Fruit fly (Drosophila melanogaster) whole organism, embryonic: ENCODE results near the gene Gr64d.

Source experiments
- Atf3 ChIP-seq: fragments of 200-800 bp; sonication (Bioruptor generic); optimal IDR thresholded peaks from 3 replicates; lab custom pipeline; 2016; ENCODE audit warnings: missing biosample characterization, missing genetic modification characterization
- Atf6 ChIP-seq: fragments of 200-800 bp; sonication (Bioruptor generic); IDR thresholded peaks from 2 replicates; pipeline ENCODE4 v1.3.6; 2022; ENCODE audit warnings: missing biosample characterization, missing genetic modification characterization
- CG10321 ChIP-seq: fragments of 200-800 bp; sonication (Bioruptor generic); IDR thresholded peaks from 2 replicates; pipeline ENCODE4 v1.3.6; 2022; ENCODE audit warnings: missing biosample characterization, missing genetic modification characterization
- CG11398 ChIP-seq: fragments of 200-800 bp; sonication (Bioruptor generic); optimal IDR thresholded peaks from 2 replicates; lab custom pipeline; 2016; ENCODE audit warnings: missing biosample characterization, missing genetic modification characterization
- CG12071 ChIP-seq: fragments of 200-800 bp; sonication (Bioruptor generic); optimal IDR thresholded peaks from 3 replicates; lab custom pipeline; 2018; ENCODE audit warnings: missing biosample characterization, mild to moderate bottlenecking, missing genetic modification characterization
- CG12236 ChIP-seq: fragments of 200-800 bp; sonication (Bioruptor generic); optimal IDR thresholded peaks from 2 replicates; lab custom pipeline; 2016; ENCODE audit warnings: missing biosample characterization, missing genetic modification characterization
- CG1233 ChIP-seq: fragments of 200-800 bp; sonication (Bioruptor generic); optimal IDR thresholded peaks from 4 replicates; lab custom pipeline; 2018; ENCODE audit warnings: missing biosample characterization, mild to moderate bottlenecking, missing genetic modification characterization
- CG14441 ChIP-seq: fragments of 200-800 bp; sonication (Bioruptor generic); IDR thresholded peaks from 2 replicates; pipeline ENCODE4 v1.3.6; 2022; ENCODE audit warnings: missing biosample characterization, missing genetic modification characterization
- CG16863 ChIP-seq: fragments of 200-800 bp; sonication (Bioruptor generic); optimal IDR thresholded peaks from 3 replicates; lab custom pipeline; 2016; ENCODE audit warnings: missing biosample characterization, missing genetic modification characterization
- CG17359 ChIP-seq: fragments of 200-800 bp; sonication (Bioruptor generic); optimal IDR thresholded peaks from 3 replicates; lab custom pipeline; 2018; ENCODE audit warnings: missing biosample characterization, mild to moderate bottlenecking, missing genetic modification characterization, moderate library complexity
- CG17912 ChIP-seq: fragments of 200-800 bp; sonication (Bioruptor generic); optimal IDR thresholded peaks from 2 replicates; lab custom pipeline; 2018; ENCODE audit warnings: missing biosample characterization, mild to moderate bottlenecking, missing genetic modification characterization
- CG18619 ChIP-seq: fragments of 200-800 bp; sonication (Bioruptor generic); optimal IDR thresholded peaks from 3 replicates; lab custom pipeline; 2017; ENCODE audit warnings: missing biosample characterization, mild to moderate bottlenecking, missing genetic modification characterization
- CG2120 ChIP-seq: fragments of 200-800 bp; sonication (Bioruptor generic); optimal IDR thresholded peaks from 3 replicates; lab custom pipeline; 2016; ENCODE audit warnings: missing biosample characterization, missing genetic modification characterization
- CG2202 ChIP-seq: fragments of 200-800 bp; sonication (Bioruptor generic); optimal IDR thresholded peaks from 2 replicates; lab custom pipeline; 2018; ENCODE audit warnings: missing biosample characterization, mild to moderate bottlenecking, missing genetic modification characterization
- CG32772 ChIP-seq: fragments of 200-800 bp; sonication (Bioruptor generic); IDR thresholded peaks from 2 replicates; pipeline ENCODE4 v1.3.6; 2022; ENCODE audit warnings: missing biosample characterization, missing genetic modification characterization
- CG43689 ChIP-seq: fragments of 200-800 bp; sonication (Bioruptor generic); IDR thresholded peaks from 2 replicates; pipeline ENCODE4 v1.3.6; 2022; ENCODE audit warnings: missing biosample characterization, missing genetic modification characterization
- CG4820 ChIP-seq: fragments of 200-800 bp; sonication (Bioruptor generic); optimal IDR thresholded peaks from 3 replicates; lab custom pipeline; 2016; ENCODE audit warnings: missing biosample characterization, missing genetic modification characterization
- CG6765 ChIP-seq: fragments of 200-800 bp; sonication (Bioruptor generic); optimal IDR thresholded peaks from 3 replicates; lab custom pipeline; 2017; ENCODE audit warnings: missing biosample characterization, mild to moderate bottlenecking, missing genetic modification characterization
- CG8281 ChIP-seq: fragments of 200-800 bp; sonication (Bioruptor generic); optimal IDR thresholded peaks from 2 replicates; lab custom pipeline; 2018; ENCODE audit warnings: missing biosample characterization, mild to moderate bottlenecking, missing genetic modification characterization, moderate library complexity
- CG9797 ChIP-seq: fragments of 200-800 bp; sonication (Bioruptor generic); optimal IDR thresholded peaks from 3 replicates; lab custom pipeline; 2018; ENCODE audit warnings: missing biosample characterization, mild to moderate bottlenecking, missing genetic modification characterization
- CG9932 ChIP-seq: fragments of 200-800 bp; sonication (Bioruptor generic); IDR thresholded peaks from 2 replicates; pipeline ENCODE4 v1.3.6; 2022; ENCODE audit warnings: missing biosample characterization, missing genetic modification characterization
- D ChIP-seq, 2 experiments: fragments of 200-800 bp in 1 of 2; fragments of >200 bp in 1 of 2; sonication (Bioruptor generic) in 1 of 2; optimal IDR thresholded peaks; 2 replicates in 1 of 2; 3 replicates in 1 of 2; lab custom pipeline; 2017; ENCODE audit warnings: mild to moderate bottlenecking in 1 of 2, missing biosample characterization in 1 of 2, missing genetic modification characterization in 1 of 2, missing genetic modification reagents in 1 of 2
- Dek ChIP-seq: fragments of 200-800 bp; sonication (Bioruptor generic); optimal IDR thresholded peaks from 3 replicates; lab custom pipeline; 2019; ENCODE audit warnings: missing biosample characterization, mild to moderate bottlenecking, missing genetic modification characterization, moderate library complexity
- Hmr ChIP-seq: fragments of 200-800 bp; sonication (Bioruptor generic); optimal IDR thresholded peaks from 3 replicates; lab custom pipeline; 2017; ENCODE audit warnings: mild to moderate bottlenecking, missing biosample characterization, missing genetic modification reagents, missing genetic modification characterization
- Hr3 ChIP-seq: fragments of 200-800 bp; sonication (Bioruptor generic); optimal IDR thresholded peaks from 3 replicates; lab custom pipeline; 2016; ENCODE audit warnings: missing biosample characterization, missing genetic modification characterization
- Hr51 ChIP-seq, 2 experiments: fragments of 200-800 bp; sonication (Bioruptor generic); optimal IDR thresholded peaks; 2 replicates in 1 of 2; 3 replicates in 1 of 2; lab custom pipeline; 2016 to 2018; ENCODE audit warnings: missing biosample characterization in 2 of 2, missing genetic modification characterization in 2 of 2, mild to moderate bottlenecking in 1 of 2, moderate library complexity in 1 of 2
- Jarid2 ChIP-seq: fragments of 200-800 bp; sonication (Bioruptor generic); optimal IDR thresholded peaks from 3 replicates; lab custom pipeline; 2017; ENCODE audit warnings: mild to moderate bottlenecking, missing biosample characterization, missing genetic modification reagents, missing genetic modification characterization
- Lpt ChIP-seq: fragments of >200 bp; optimal IDR thresholded peaks from 2 replicates; lab custom pipeline; 2018; ENCODE audit warnings: missing biosample characterization, missing genetic modification characterization
- MTF-1 ChIP-seq: fragments of 200-800 bp; sonication (Bioruptor generic); optimal IDR thresholded peaks from 2 replicates; lab custom pipeline; 2018; ENCODE audit warnings: missing biosample characterization, mild to moderate bottlenecking, missing genetic modification characterization, borderline replicate concordance
- Nf-YC ChIP-seq: fragments of 200-800 bp; optimal IDR thresholded peaks from 3 replicates; lab custom pipeline; 2019; ENCODE audit warnings: missing biosample characterization, mild to moderate bottlenecking, missing genetic modification characterization, moderate library complexity
- Pdp1 ChIP-seq, 2 experiments: fragments of 200-800 bp; sonication (Bioruptor generic); optimal IDR thresholded peaks; 3 replicates each; lab custom pipeline; 2016; ENCODE audit warnings: missing biosample characterization in 2 of 2, missing genetic modification characterization in 2 of 2, mild to moderate bottlenecking in 1 of 2, moderate library complexity in 1 of 2
- Rfx ChIP-seq: fragments of 200-800 bp; sonication (Bioruptor generic); IDR thresholded peaks from 2 replicates; pipeline ENCODE4 v1.3.6; 2022; ENCODE audit warnings: missing biosample characterization, missing genetic modification characterization
- Stat92E ChIP-seq, 3 experiments: fragments of >200 bp in 2 of 3; fragments of 200-800 bp in 1 of 3; sonication (Bioruptor generic) in 1 of 3; optimal IDR thresholded peaks; 2 replicates each; lab custom pipeline; 2017 to 2019; ENCODE audit warnings: missing biosample characterization in 3 of 3, missing genetic modification characterization in 3 of 3, mild to moderate bottlenecking in 1 of 3, moderate library complexity in 1 of 3
- amos ChIP-seq: fragments of 200-800 bp; sonication (Bioruptor generic); IDR thresholded peaks from 2 replicates; pipeline ENCODE4 v1.3.6; 2022; ENCODE audit warnings: missing biosample characterization, missing genetic modification characterization; ENCODE audit not compliant: partially characterized antibody
- ara ChIP-seq: fragments of 200-800 bp; sonication (Bioruptor generic); IDR thresholded peaks from 2 replicates; pipeline ENCODE4 v1.3.6; 2022; ENCODE audit warnings: missing biosample characterization, missing genetic modification characterization
- crc ChIP-seq: fragments of 200-800 bp; sonication (Bioruptor generic); optimal IDR thresholded peaks from 2 replicates; lab custom pipeline; 2016; ENCODE audit warnings: missing biosample characterization, missing genetic modification characterization
- dpn ChIP-seq, 2 experiments: fragments of 200-800 bp; sonication (Bioruptor generic); optimal IDR thresholded peaks; 3 replicates each; lab custom pipeline; 2016; ENCODE audit warnings: missing biosample characterization in 2 of 2, missing genetic modification characterization in 2 of 2
- dysf ChIP-seq: fragments of 200-800 bp; sonication (Bioruptor generic); IDR thresholded peaks from 3 replicates; pipeline ENCODE4 v1.3.6; 2022; ENCODE audit warnings: missing biosample characterization, missing genetic modification characterization
- fd3F ChIP-seq: fragments of 200-800 bp; sonication (Bioruptor generic); optimal IDR thresholded peaks from 2 replicates; lab custom pipeline; 2018; ENCODE audit warnings: missing biosample characterization, mild to moderate bottlenecking, missing genetic modification characterization, moderate library complexity
- gem ChIP-seq: fragments of 200-800 bp; sonication (Bioruptor generic); optimal IDR thresholded peaks from 2 replicates; lab custom pipeline; 2019; ENCODE audit warnings: missing biosample characterization, mild to moderate bottlenecking, missing genetic modification characterization, moderate library complexity
- lab ChIP-seq: fragments of 200-800 bp; sonication (Bioruptor generic); optimal IDR thresholded peaks from 3 replicates; lab custom pipeline; 2017; ENCODE audit warnings: missing biosample characterization, missing genetic modification characterization, mild to moderate bottlenecking, moderate library complexity, missing genetic modification reagents
- mam ChIP-seq: fragments of 200-800 bp; sonication (Bioruptor generic); optimal IDR thresholded peaks from 3 replicates; lab custom pipeline; 2016; ENCODE audit warnings: missing biosample characterization, missing genetic modification characterization
- pan ChIP-seq, 4 experiments: fragments of >200 bp in 3 of 4; fragments of 200-800 bp in 1 of 4; sonication (Bioruptor generic) in 1 of 4; optimal IDR thresholded peaks in 3 of 4; IDR thresholded peaks in 1 of 4; 2 replicates each; pipeline versions ENCODE4 v1.3.6 to Lab custom; 2017 to 2022; ENCODE audit warnings: missing biosample characterization in 2 of 4, missing genetic modification characterization in 2 of 4, mixed read lengths in 1 of 4
- schlank ChIP-seq: fragments of 200-800 bp; sonication (Bioruptor generic); optimal IDR thresholded peaks from 2 replicates; lab custom pipeline; 2018; ENCODE audit warnings: missing biosample characterization, mild to moderate bottlenecking, missing genetic modification characterization
- sens ChIP-seq: fragments of 200-800 bp; sonication (Bioruptor generic); peaks from one replicate; lab custom pipeline; 2016; ENCODE audit warnings: missing biosample characterization, missing genetic modification characterization
- sob ChIP-seq: fragments of 200-800 bp; sonication (Bioruptor generic); IDR thresholded peaks from 2 replicates; pipeline ENCODE4 v1.3.6; 2022; ENCODE audit warnings: missing biosample characterization, missing genetic modification characterization
- sug ChIP-seq: fragments of 200-800 bp; optimal IDR thresholded peaks from 2 replicates; lab custom pipeline; 2019; ENCODE audit warnings: missing biosample characterization, mild to moderate bottlenecking, missing genetic modification characterization, moderate library complexity

Gr64d gene

dm6 chr3L:4025738-4026505 lies 5.9 kb upstream of the Gr64d start, which contains the start of gene CG11594 (continued):
- TF ChIP-seq amos (GFP tag; lab: Robert Waterston, UW) = peak; percentile 4; the same call in 1 of the 2 replicates
- no peak for TF ChIP-seq CG2202 (tag; lab: Kevin White, UChicago)
- peak; percentile 36; the same call in 1 of the 2 replicates for TF ChIP-seq CG43689 (GFP tag; lab: Robert Waterston, UW)
- 0 out of 2 replicates have a peak, but pooled peaks have one; percentile 17 for TF ChIP-seq CG10321 (GFP tag; lab: Robert Waterston, UW)
- no peak for TF ChIP-seq CG9797 (GFP tag; lab: Kevin White, UChicago)
- TF ChIP-seq Jarid2 (GFP tag; lab: Kevin White, UChicago) = peak; percentile 21
- TF ChIP-seq CG18619 = peak; percentile 37
- TF ChIP-seq CG32772 (GFP tag; lab: Robert Waterston, UW) = no peak
- peak; percentile 62 for TF ChIP-seq sens (GFP tag; lab: Kevin White, UChicago)
- peak; percentile 65 for TF ChIP-seq Atf6 (GFP tag; lab: Robert Waterston, UW)
- peak; percentile 54 for TF ChIP-seq CG12071 (GFP tag; lab: Kevin White, UChicago)
- no peak for TF ChIP-seq Dek (tag; lab: Kevin White, UChicago)
- TF ChIP-seq CG9932 (GFP tag; lab: Robert Waterston, UW) = no peak
- no peak for TF ChIP-seq mam
- no peak for TF ChIP-seq Nf-YC (tag; lab: Kevin White, UChicago)
- TF ChIP-seq pan (optimal IDR thresholded peaks at IDR 0.05; lab: Kevin White, UChicago) = no peak
- peak in 1 of 2 experiments; percentile 34 for TF ChIP-seq pan (GFP tag; optimal IDR thresholded peaks at IDR 0.05 in 1 of 2, IDR thresholded peaks at IDR 0.05 in 1 of 2)
- no peak for TF ChIP-seq D (optimal IDR thresholded peaks at IDR 0.05; lab: Kevin White, UChicago)
- no peak for TF ChIP-seq D (GFP tag; optimal IDR thresholded peaks at IDR 0.05; lab: Kevin White, UChicago)
- no peak for TF ChIP-seq CG17359 (tag; lab: Kevin White, UChicago)
- peak; percentile 76 for TF ChIP-seq lab
- no peak for TF ChIP-seq CG4820 (GFP tag; lab: Kevin White, UChicago)
- TF ChIP-seq Hmr (GFP tag; lab: Kevin White, UChicago) = peak; percentile 68
- peak; percentile 30 for TF ChIP-seq CG17912 (GFP tag; lab: Kevin White, UChicago)
- TF ChIP-seq CG12236 (GFP tag; lab: Kevin White, UChicago) = no peak
- peak; percentile 39 for TF ChIP-seq fd3F (GFP tag; lab: Kevin White, UChicago)
- TF ChIP-seq CG2120 (GFP tag; lab: Kevin White, UChicago) = peak; percentile 26
- peak in 1 of 2 experiments; percentile 51 for TF ChIP-seq dpn (GFP tag; optimal IDR thresholded peaks at IDR 0.05; lab: Kevin White, UChicago)
- TF ChIP-seq Pdp1 (GFP tag; optimal IDR thresholded peaks at IDR 0.05; lab: Kevin White, UChicago) = peak in 1 of 2 experiments; percentile 27
- no peak for TF ChIP-seq Lpt
- no peak for TF ChIP-seq Hr3
- no peak for TF ChIP-seq Atf3 (GFP tag; lab: Kevin White, UChicago)
- no peak for TF ChIP-seq crc (GFP tag; lab: Kevin White, UChicago)
- TF ChIP-seq CG11398 (GFP tag; lab: Kevin White, UChicago) = no peak
- peak; percentile 29; the same call in 1 of the 3 replicates for TF ChIP-seq dysf
- peak; percentile 24 for TF ChIP-seq MTF-1 (GFP tag; lab: Kevin White, UChicago)
- TF ChIP-seq CG1233 (GFP tag; lab: Kevin White, UChicago) = no peak
- TF ChIP-seq CG8281 = peak; percentile 19
- no peak for TF ChIP-seq ara (GFP tag; lab: Robert Waterston, UW)
- peak; percentile 58 for TF ChIP-seq Rfx (GFP tag; lab: Robert Waterston, UW)
- TF ChIP-seq schlank (tag; lab: Kevin White, UChicago) = peak; percentile 44
- no peak for TF ChIP-seq gem (tag; lab: Kevin White, UChicago)
- peak; percentile 39 for TF ChIP-seq CG6765 (GFP tag; lab: Kevin White, UChicago)
- no peak for TF ChIP-seq CG16863
- no peak for TF ChIP-seq Stat92E (GFP tag; optimal IDR thresholded peaks at IDR 0.05; lab: Kevin White, UChicago)
- no peak for TF ChIP-seq Hr51 (GFP tag; optimal IDR thresholded peaks at IDR 0.05; lab: Kevin White, UChicago)
- TF ChIP-seq CG14441 (GFP tag; lab: Robert Waterston, UW) = peak; percentile 47; the same call in 1 of the 2 replicates
- TF ChIP-seq sug (tag; lab: Kevin White, UChicago) = no peak
- peak; percentile 50; the same call in 1 of the 2 replicates for TF ChIP-seq sob
